Worm (Caenorhabditis elegans) whole organism, mixed stage, embryonic: Measurements from ENCODE around the gene srx-113.

Experiments
- M03D4.4 ChIP-seq: sonication (generic microtip); optimal IDR thresholded peaks from 2 replicates; lab custom pipeline; 2017; ENCODE audit warnings: mild to moderate bottlenecking, missing genetic modification characterization, missing compliant biosample characterization
- ces-1 ChIP-seq: fragments of 150-350 bp; optimal IDR thresholded peaks from 2 replicates; lab custom pipeline; 2014; ENCODE audit warnings: missing biosample characterization, missing genetic modification reagents, missing genetic modification characterization
- elt-1 ChIP-seq: sonication (generic microtip); optimal IDR thresholded peaks from 2 replicates; lab custom pipeline; 2017; ENCODE audit warnings: missing genetic modification characterization, mild to moderate bottlenecking, missing compliant biosample characterization, antibody characterized with exemption, moderate library complexity, borderline replicate concordance; ENCODE audit not compliant: insufficient read depth
- elt-3 ChIP-seq: fragments of 150-350 bp; optimal IDR thresholded peaks from 2 replicates; lab custom pipeline; 2014; ENCODE audit warnings: missing biosample characterization, missing genetic modification characterization
- ham-2 ChIP-seq: fragments of 200-800 bp; sonication (Bioruptor generic); optimal IDR thresholded peaks from 2 replicates; lab custom pipeline; 2018; ENCODE audit warnings: mild to moderate bottlenecking, missing genetic modification characterization, missing compliant biosample characterization
- lin-13 ChIP-seq: fragments of 150-350 bp; optimal IDR thresholded peaks from 2 replicates; lab custom pipeline; 2014; ENCODE audit warnings: missing biosample characterization, missing genetic modification characterization
- lsy-2 ChIP-seq: fragments of 150-350 bp; optimal IDR thresholded peaks from 2 replicates; lab custom pipeline; 2014; ENCODE audit warnings: missing biosample characterization, missing genetic modification characterization
- mab-5 ChIP-seq: fragments of 150-350 bp; optimal IDR thresholded peaks from 2 replicates; lab custom pipeline; 2014; ENCODE audit warnings: missing biosample characterization, missing genetic modification characterization
- nhr-237 ChIP-seq: fragments of 150-350 bp; optimal IDR thresholded peaks from 2 replicates; lab custom pipeline; 2014; ENCODE audit warnings: missing biosample characterization, missing genetic modification characterization
- pha-4 ChIP-seq: fragments of 150-350 bp; optimal IDR thresholded peaks from 2 replicates; lab custom pipeline; 2018; ENCODE audit warnings: missing biosample characterization, missing genetic modification reagents, missing genetic modification characterization
- sem-2 ChIP-seq: fragments of 200-800 bp; sonication (Bioruptor generic); optimal IDR thresholded peaks from 2 replicates; lab custom pipeline; 2018; ENCODE audit warnings: mild to moderate bottlenecking, missing genetic modification characterization, missing compliant biosample characterization
- snpc-4 ChIP-seq: fragments of 150-350 bp; optimal IDR thresholded peaks from 2 replicates; lab custom pipeline; 2014; ENCODE audit warnings: missing biosample characterization, missing genetic modification characterization
- unc-39 ChIP-seq: fragments of 150-350 bp; optimal IDR thresholded peaks from 2 replicates; lab custom pipeline; 2014; ENCODE audit warnings: missing biosample characterization, missing genetic modification characterization
- unc-62 ChIP-seq: fragments of 150-350 bp; optimal IDR thresholded peaks from 2 replicates; lab custom pipeline; 2014; ENCODE audit warnings: missing biosample characterization, missing genetic modification reagents, missing genetic modification characterization

DNA sequence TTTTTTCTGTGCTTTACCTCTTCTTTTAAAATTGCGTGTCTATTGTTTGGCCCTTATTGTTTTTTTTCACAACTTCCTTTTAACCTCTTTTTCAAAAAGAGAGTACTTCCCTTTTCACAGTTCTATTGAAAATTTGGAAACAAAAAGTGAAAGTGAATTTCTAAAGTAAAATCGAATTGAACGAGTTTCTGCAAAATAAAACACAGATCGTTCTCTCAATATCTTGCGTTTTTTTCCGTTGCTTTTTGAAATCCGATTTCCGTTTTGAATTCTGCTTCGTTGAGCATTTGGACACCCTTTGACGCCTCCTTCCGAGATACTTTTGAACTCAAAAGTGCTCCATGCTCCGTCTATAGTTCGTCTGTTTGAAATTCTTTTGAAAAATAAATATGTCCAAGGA lies 44.4 kb upstream of the srx-113 start:
- no peak for TF ChIP-seq unc-62
- no peak for TF ChIP-seq lsy-2 (tag; lab: Kevin White, UChicago)
- TF ChIP-seq nhr-237: no peak
- TF ChIP-seq M03D4.4 (tag; lab: Kevin White, UChicago): no peak
- TF ChIP-seq ces-1 (GFP tag; lab: Kevin White, UChicago): no peak
- no peak for TF ChIP-seq snpc-4
- no peak for TF ChIP-seq lin-13 (tag; lab: Kevin White, UChicago)
- TF ChIP-seq pha-4 (tag; lab: Kevin White, UChicago): no peak
- TF ChIP-seq elt-1 (tag; lab: Kevin White, UChicago): no peak
- no peak for TF ChIP-seq mab-5 (tag; lab: Kevin White, UChicago)
- TF ChIP-seq ham-2 (GFP tag; lab: Kevin White, UChicago): no peak
- no peak for TF ChIP-seq sem-2 (GFP tag; lab: Kevin White, UChicago)
- no peak for TF ChIP-seq unc-39 (tag; lab: Kevin White, UChicago)
- TF ChIP-seq elt-3: no peak
